Fruit fly (Drosophila melanogaster): ENCODE results near the gene Tsp5D.

Tsp5D gene

DNA sequence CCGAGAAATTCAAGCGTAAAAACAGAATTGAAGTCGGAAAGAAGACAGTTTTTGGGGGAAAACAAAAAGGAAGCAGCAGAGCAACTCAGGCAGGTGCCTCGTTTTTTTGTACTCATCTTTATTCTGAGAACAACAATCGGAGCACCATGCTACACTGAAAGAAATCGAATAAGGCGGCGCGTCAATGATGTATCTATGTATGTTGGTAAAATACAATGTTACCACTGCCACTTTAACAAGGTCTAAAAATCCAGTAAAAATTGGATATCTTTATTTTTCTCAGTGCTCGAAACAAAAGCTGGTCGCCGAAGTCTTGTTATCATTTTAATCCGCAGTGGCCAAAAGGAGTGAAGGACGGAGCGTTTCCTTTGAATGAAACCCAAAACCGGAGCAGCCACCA is 44.6 kb downstream of the Tsp5D start:
- TF ChIP-seq Blimp-1 (GFP tag; optimal IDR thresholded peaks at IDR 0.05) (peak; percentile 33), Hr39 (GFP tag; optimal IDR thresholded peaks at IDR 0.05) (peak; percentile 72), Sox14 (GFP tag; optimal IDR thresholded peaks at IDR 0.05) (no peak), CG6854 (GFP tag; optimal IDR thresholded peaks at IDR 0.05) (peak; percentile 41), topi (GFP tag; optimal IDR thresholded peaks at IDR 0.05) (peak; percentile 82), CG6276 (GFP tag; optimal IDR thresholded peaks at IDR 0.05) (no peak), Eip78C (GFP tag) (peak; percentile 85), dac (GFP tag; optimal IDR thresholded peaks at IDR 0.05) (no peak), CG3032 (tag; optimal IDR thresholded peaks at IDR 0.05) (no peak), eg (GFP tag; IDR thresholded peaks at IDR 0.05) (no peak), CG11294 (GFP tag; IDR thresholded peaks at IDR 0.05) (no peak), CG32006 (GFP tag; optimal IDR thresholded peaks at IDR 0.05) (no peak), achi (GFP tag; optimal IDR thresholded peaks at IDR 0.05) (peak; percentile 26), Hr38 (GFP tag; optimal IDR thresholded peaks at IDR 0.05) (no peak), svp (GFP tag) (peak; percentile 89), fkh (GFP tag; optimal IDR thresholded peaks at IDR 0.05) (no peak), CG10669 (GFP tag; optimal IDR thresholded peaks at IDR 0.05) (peak; percentile 17), Sox102F (GFP tag; optimal IDR thresholded peaks at IDR 0.05) (peak; percentile 70), CG9139 (GFP tag; optimal IDR thresholded peaks at IDR 0.05) (no peak), CG3919 (GFP tag; optimal IDR thresholded peaks at IDR 0.05) (peak; percentile 53), CG31627 (GFP tag; optimal IDR thresholded peaks at IDR 0.05) (peak; percentile 69), Smox (GFP tag; optimal IDR thresholded peaks at IDR 0.05) (peak; percentile 70), Lpt (GFP tag; optimal IDR thresholded peaks at IDR 0.05) (no peak), CG16779 (tag; optimal IDR thresholded peaks at IDR 0.05) (no peak), CG4318 (GFP tag; optimal IDR thresholded peaks at IDR 0.05) (no peak), vri (GFP tag; optimal IDR thresholded peaks at IDR 0.05) (peak; percentile 44), pdm3 (GFP tag; optimal IDR thresholded peaks at IDR 0.05) (peak; percentile 34), CG8119 (GFP tag; IDR thresholded peaks at IDR 0.05) (no peak), OdsH (GFP tag; optimal IDR thresholded peaks at IDR 0.05) (peak; percentile 8), Ets96B (tag; optimal IDR thresholded peaks at IDR 0.05) (peak; percentile 11), Eip75B (GFP tag; optimal IDR thresholded peaks at IDR 0.05) (peak; percentile 39), CG1621 (tag; optimal IDR thresholded peaks at IDR 0.05) (no peak), Gug (GFP tag; IDR thresholded peaks at IDR 0.05) (no peak), ss (GFP tag; optimal IDR thresholded peaks at IDR 0.05) (peak in 1 of 2 experiments; percentile 17), fd85E (GFP tag; optimal IDR thresholded peaks at IDR 0.05) (no peak), spab (GFP tag; optimal IDR thresholded peaks at IDR 0.05) (no peak), CG6163 (GFP tag; IDR thresholded peaks at IDR 0.05) (peak; percentile 37; the same call in 1 of the 3 replicates), CG11902 (GFP tag; optimal IDR thresholded peaks at IDR 0.05) (peak; percentile 22), esn (GFP tag; optimal IDR thresholded peaks at IDR 0.05) (peak; percentile 78), CG6808 (GFP tag; optimal IDR thresholded peaks at IDR 0.05) (no peak), Met (GFP tag; optimal IDR thresholded peaks at IDR 0.05) (peak; percentile 80), Eip93F (GFP tag; optimal IDR thresholded peaks at IDR 0.05) (no peak), acj6 (GFP tag; optimal IDR thresholded peaks at IDR 0.05) (peak; percentile 40), Sox15 (GFP tag; optimal IDR thresholded peaks at IDR 0.05) (peak; percentile 10), dsx (GFP tag; optimal IDR thresholded peaks at IDR 0.05; ENCODE audit: poor library complexity, severe bottlenecking) (no peak), net (GFP tag; optimal IDR thresholded peaks at IDR 0.05) (no peak), Hr4 (GFP tag; optimal IDR thresholded peaks at IDR 0.05) (no peak), cyc (GFP tag; optimal IDR thresholded peaks at IDR 0.05) (peak; percentile 77), CG6792 (GFP tag; optimal IDR thresholded peaks at IDR 0.05) (peak; percentile 50), Ets21C (GFP tag; optimal IDR thresholded peaks at IDR 0.05) (peak; percentile 61), CG8319 (GFP tag; optimal IDR thresholded peaks at IDR 0.05) (no peak), CG15336 (GFP tag; IDR thresholded peaks at IDR 0.05) (no peak), lz (GFP tag; optimal IDR thresholded peaks at IDR 0.05) (peak; percentile 73)

Measured in whole organism, prepupa.